Worm (Caenorhabditis elegans): ENCODE measurements around the gene golg-4.

Gene golg-4

DNA sequence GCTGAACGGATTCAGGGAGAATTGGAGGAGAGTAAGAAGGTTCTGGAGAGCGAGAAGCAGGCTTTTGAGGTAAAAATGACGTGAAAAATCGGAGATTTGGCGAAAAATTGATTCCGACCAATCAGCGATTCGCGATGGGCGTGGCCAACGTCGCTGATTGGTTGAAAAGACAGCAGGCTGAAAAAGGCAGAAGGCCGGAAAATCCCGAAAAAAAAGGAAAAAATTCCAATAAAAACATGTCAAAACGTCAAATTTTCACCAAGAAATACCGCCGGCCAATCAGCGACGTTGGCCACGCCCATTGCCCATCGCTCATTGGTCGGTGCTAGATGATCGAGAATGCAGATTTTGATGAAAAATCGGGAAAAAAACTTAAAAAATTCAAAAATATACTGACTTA, 12.1 kb downstream of the golg-4 start:
- peak; percentile 82 for TF ChIP-seq nfya-1 (tag; optimal IDR thresholded peaks at IDR 0.05)
- TF ChIP-seq sox-2 (GFP tag; IDR thresholded peaks at IDR 0.05): no peak

DNA sequence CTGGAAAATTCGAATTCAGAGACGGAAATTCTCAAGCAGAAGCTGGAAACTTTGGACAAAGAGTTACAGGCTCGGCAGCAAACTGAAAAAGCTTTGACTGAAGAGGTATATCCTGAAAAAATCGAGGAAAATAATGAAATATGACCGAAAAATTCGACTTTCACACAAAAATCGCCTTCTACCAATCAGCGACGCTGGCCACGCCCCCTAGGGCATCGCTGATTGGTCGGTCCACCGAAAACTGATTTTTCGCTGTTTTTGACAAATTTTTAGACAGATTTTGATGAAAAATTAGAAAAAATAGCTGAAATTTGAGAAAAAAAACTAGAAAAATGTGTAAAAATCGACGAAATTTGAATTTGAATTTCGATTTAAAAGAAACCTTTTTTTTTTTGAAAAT, 13.5 kb downstream of the golg-4 start:
- TF ChIP-seq nfya-1 (tag; optimal IDR thresholded peaks at IDR 0.05): peak; percentile 98
- TF ChIP-seq hlh-13 (GFP tag; optimal IDR thresholded peaks at IDR 0.05): no peak

DNA sequence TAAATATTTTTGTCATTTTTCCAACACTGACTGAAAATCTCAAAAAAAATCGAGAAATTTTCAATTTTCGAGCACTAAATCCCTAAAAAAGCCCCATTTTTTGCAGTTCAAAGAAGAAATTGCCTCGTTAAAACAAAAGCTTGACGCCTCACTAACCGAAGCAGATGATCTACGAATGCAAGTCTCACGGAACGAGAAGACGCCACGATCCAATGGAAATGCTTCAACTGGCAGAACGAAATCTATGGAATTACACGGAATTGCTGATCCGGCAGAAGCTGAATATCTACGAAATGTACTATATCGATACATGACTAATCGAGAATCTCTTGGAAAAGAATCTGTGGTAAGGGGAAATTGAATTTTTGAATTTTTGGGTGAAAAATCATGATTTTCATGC, 18.6 kb downstream of the golg-4 start:
- TF ChIP-seq elt-4 (tag; optimal IDR thresholded peaks at IDR 0.05) (no peak), pax-1 (tag; optimal IDR thresholded peaks at IDR 0.05) (no peak), ceh-34 (tag; optimal IDR thresholded peaks at IDR 0.05) (peak; percentile 17), Y22D7AL.16 (tag; optimal IDR thresholded peaks at IDR 0.05) (no peak), ceh-31 (tag; optimal IDR thresholded peaks at IDR 0.05) (peak; percentile 72), ztf-16 (tag; optimal IDR thresholded peaks at IDR 0.05) (no peak), ref-2 (tag; optimal IDR thresholded peaks at IDR 0.05) (peak; percentile 17), ceh-9 (tag; optimal IDR thresholded peaks at IDR 0.05) (no peak), K02D7.2 (tag; optimal IDR thresholded peaks at IDR 0.05) (no peak), zip-5 (tag; optimal IDR thresholded peaks at IDR 0.05) (peak; percentile 36), F13H6.1 (tag; optimal IDR thresholded peaks at IDR 0.05) (no peak), K09A11.1 (tag; optimal IDR thresholded peaks at IDR 0.05; ENCODE audit: insufficient read depth) (no peak), ceh-2 (tag; optimal IDR thresholded peaks at IDR 0.05) (peak; percentile 48), tbx-2 (tag; optimal IDR thresholded peaks at IDR 0.05) (peak; percentile 52), pat-9 (tag; optimal IDR thresholded peaks at IDR 0.05) (no peak), ceh-14 (tag; optimal IDR thresholded peaks at IDR 0.05) (peak; percentile 7), rnt-1 (tag; optimal IDR thresholded peaks at IDR 0.05) (peak; percentile 10), lim-6 (tag; optimal IDR thresholded peaks at IDR 0.05) (peak; percentile 29), eyg-1 (tag; optimal IDR thresholded peaks at IDR 0.05) (no peak), C08G9.2 (tag; optimal IDR thresholded peaks at IDR 0.05) (peak; percentile 54), gmeb-2 (tag; optimal IDR thresholded peaks at IDR 0.05) (no peak), sox-4 (tag; optimal IDR thresholded peaks at IDR 0.05) (no peak), fax-1 (tag; optimal IDR thresholded peaks at IDR 0.05) (no peak)

DNA sequence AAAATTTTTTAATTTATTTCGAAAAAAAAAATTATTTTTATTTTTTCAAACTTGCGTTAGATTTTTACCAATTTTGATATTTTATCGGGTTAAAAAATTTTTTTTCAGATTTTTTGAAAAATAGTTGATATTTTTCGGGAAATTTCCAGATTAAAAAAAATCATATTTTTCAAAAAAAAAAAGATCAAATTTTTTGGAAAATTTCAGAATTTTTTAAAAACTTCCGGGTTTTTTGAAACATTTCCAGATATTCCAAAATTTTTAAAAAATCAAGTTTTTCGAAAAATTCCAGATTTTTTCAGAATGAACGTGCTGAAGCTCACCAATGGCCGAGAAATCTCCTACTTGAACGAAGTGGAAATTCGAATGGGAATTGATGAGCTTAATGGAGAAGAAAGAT, 20.1 kb downstream of the golg-4 start, which contains the start of gene metl-18:
Gene metl-18, plus strand, starts transcription at position 301 of the 400 bp plus-strand sequence.
- no peak for TF ChIP-seq C38D4.7 (GFP tag; optimal IDR thresholded peaks at IDR 0.05)
- TF ChIP-seq pros-1 (tag; optimal IDR thresholded peaks at IDR 0.05): no peak
- no peak for TF ChIP-seq elt-4 (tag; optimal IDR thresholded peaks at IDR 0.05)
- TF ChIP-seq ceh-14 (tag; optimal IDR thresholded peaks at IDR 0.05): no peak
- TF ChIP-seq nfya-1 (tag; optimal IDR thresholded peaks at IDR 0.05): no peak
- no peak for TF ChIP-seq madf-2 (tag; optimal IDR thresholded peaks at IDR 0.05)

ce11 chrIII:3426741-3427140, 21.4 kb downstream of the golg-4 start:
- no peak for TF ChIP-seq hlh-8 (tag; optimal IDR thresholded peaks at IDR 0.05)

DNA sequence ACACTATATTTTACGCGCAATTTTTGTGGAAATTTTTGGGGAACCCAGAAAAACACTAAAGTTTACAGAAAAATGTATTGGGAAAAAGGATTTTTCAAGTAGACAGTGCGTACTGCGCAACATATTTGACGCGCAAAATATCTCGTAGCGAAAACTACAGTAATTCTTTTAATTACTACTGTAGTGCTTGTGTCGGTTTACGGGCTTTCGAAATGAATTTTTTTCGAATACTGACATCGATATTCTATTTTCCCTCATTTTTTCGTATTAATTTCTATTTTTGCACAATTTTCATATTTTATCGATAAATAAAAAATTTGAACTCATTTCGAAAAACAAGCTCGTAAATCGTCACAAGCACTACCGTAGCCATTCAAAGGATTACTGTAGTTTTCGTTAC, 23.2 kb downstream of the golg-4 start:
- TF ChIP-seq zip-5 (tag; optimal IDR thresholded peaks at IDR 0.05): no peak
- no peak for TF ChIP-seq pros-1 (tag; optimal IDR thresholded peaks at IDR 0.05)
- TF ChIP-seq ceh-2 (tag; optimal IDR thresholded peaks at IDR 0.05): no peak
- TF ChIP-seq pha-2 (tag; optimal IDR thresholded peaks at IDR 0.05): no peak
- no peak for TF ChIP-seq ceh-14 (tag; optimal IDR thresholded peaks at IDR 0.05)
- TF ChIP-seq lim-6 (tag; optimal IDR thresholded peaks at IDR 0.05): no peak
- no peak for TF ChIP-seq syd-9 (tag; optimal IDR thresholded peaks at IDR 0.05)
- no peak for TF ChIP-seq gmeb-2 (tag; optimal IDR thresholded peaks at IDR 0.05)
- TF ChIP-seq unc-86 (tag; optimal IDR thresholded peaks at IDR 0.05): no peak
- no peak for TF ChIP-seq elt-2 (tag; optimal IDR thresholded peaks at IDR 0.05)
- no peak for TF ChIP-seq hlh-15 (tag; optimal IDR thresholded peaks at IDR 0.05)
- TF ChIP-seq K02D7.2 (tag; optimal IDR thresholded peaks at IDR 0.05): no peak
- TF ChIP-seq hlh-6 (tag; optimal IDR thresholded peaks at IDR 0.05): no peak
- TF ChIP-seq dmd-4 (tag; optimal IDR thresholded peaks at IDR 0.05; ENCODE audit: borderline replicate concordance): no peak
- no peak for TF ChIP-seq ceh-48 (tag; optimal IDR thresholded peaks at IDR 0.05)
- TF ChIP-seq ceh-6 (GFP tag; optimal IDR thresholded peaks at IDR 0.05): no peak
- no peak for TF ChIP-seq odd-2 (tag; optimal IDR thresholded peaks at IDR 0.05)
- TF ChIP-seq ceh-9 (tag; optimal IDR thresholded peaks at IDR 0.05): no peak
